Fruit fly (Drosophila melanogaster) S2 (cell line): Measurements from ENCODE around the gene CG43248.
A peak's percentile ranks its signal among the peaks of the same experiment; 100 is the strongest.

Experiments used
- CG8478 ChIP-seq: fragments of >200 bp; optimal IDR thresholded peaks from 2 replicates; lab custom pipeline; 2018
- CTCF ChIP-seq, 2 experiments: fragments of >200 bp; optimal IDR thresholded peaks; 2 replicates each; lab custom pipeline; 2018

Gene CG43248

dm6 chr3L:15502256-15502655, 29.0 kb downstream of the CG43248 start:
- TF ChIP-seq CG8478 (lab: Kevin White, UChicago) (no peak), CTCF (optimal IDR thresholded peaks at IDR 0.05; lab: Kevin White, UChicago) (no peak)

- TF ChIP-seq CG8478 (lab: Kevin White, UChicago) (no peak), CTCF (optimal IDR thresholded peaks at IDR 0.05; lab: Kevin White, UChicago) (no peak)
Measured at dm6 chr3L:15501646-15501972, 29.7 kb downstream of the CG43248 start.

dm6 chr3L:15500813-15501645, 30.2 kb downstream of the CG43248 start, which contains the start of gene CG7272:
CG7272 (plus strand) TSS chr3L:15500938.
- no peak for TF ChIP-seq CG8478 (lab: Kevin White, UChicago)
- no peak for TF ChIP-seq CTCF (optimal IDR thresholded peaks at IDR 0.05; lab: Kevin White, UChicago)

dm6 chr3L:15498745-15499144, 32.5 kb downstream of the CG43248 start, which contains the start of gene CG7275:
CG7275 (plus strand) TSS chr3L:15498959.
- TF ChIP-seq CTCF (optimal IDR thresholded peaks at IDR 0.05; lab: Kevin White, UChicago) (no peak), CG8478 (lab: Kevin White, UChicago) (no peak)

dm6 chr3L:15497902-15498301, 33.4 kb downstream of the CG43248 start, which contains the start of gene CG7276:
CG7276 (plus strand) TSS chr3L:15498202.
- TF ChIP-seq CG8478 (lab: Kevin White, UChicago) (no peak), CTCF (optimal IDR thresholded peaks at IDR 0.05; lab: Kevin White, UChicago) (no peak)

dm6 chr3L:15496274-15496673, 35.0 kb downstream of the CG43248 start, which contains the start of gene CG13455:
CG13455 (plus strand) TSS chr3L:15496574.
- TF ChIP-seq CG8478 (lab: Kevin White, UChicago) (no peak), CTCF (optimal IDR thresholded peaks at IDR 0.05; lab: Kevin White, UChicago) (no peak)

dm6 chr3L:15495449-15495848, 35.8 kb downstream of the CG43248 start, which contains the start of gene CG12355:
CG12355 (minus strand) TSS chr3L:15495549.
- TF ChIP-seq CG8478 (lab: Kevin White, UChicago) (no peak), CTCF (optimal IDR thresholded peaks at IDR 0.05; lab: Kevin White, UChicago) (no peak)

- TF ChIP-seq CTCF (optimal IDR thresholded peaks at IDR 0.05; lab: Kevin White, UChicago) (peak; percentile 54 to 68), CG8478 (lab: Kevin White, UChicago) (no peak)
Measured at dm6 chr3L:15494599-15495271, 36.5 kb downstream of the CG43248 start.

dm6 chr3L:15493886-15494598, 37.2 kb downstream of the CG43248 start:
- TF ChIP-seq CG8478 (lab: Kevin White, UChicago) (no peak), CTCF (optimal IDR thresholded peaks at IDR 0.05; lab: Kevin White, UChicago) (no peak)

- no peak for TF ChIP-seq CG8478 (lab: Kevin White, UChicago)
- TF ChIP-seq CTCF (optimal IDR thresholded peaks at IDR 0.05; lab: Kevin White, UChicago), result no peak
Measured at dm6 chr3L:15485302-15485701, 46.0 kb downstream of the CG43248 start, which contains the start of gene Ran-like. Ran-like (minus strand) TSS chr3L:15485402.
